Worm (Caenorhabditis elegans) whole organism, young adult: ENCODE data around the gene asp-7.

Experiments
- ama-1 ChIP-seq, 3 experiments: fragments of 150-350 bp in 1 of 3; sonication (generic microtip) in 2 of 3; optimal IDR thresholded peaks; 2 replicates each; lab custom pipeline; 2014 to 2018; ENCODE audit warnings: missing biosample characterization in 2 of 3, missing genetic modification characterization in 2 of 3, missing genetic modification reagents in 2 of 3
- rpc-1 ChIP-seq, 2 experiments: fragments of 150-350 bp in 1 of 2; sonication (generic microtip) in 1 of 2; optimal IDR thresholded peaks; 2 replicates each; lab custom pipeline; 2014 to 2018; ENCODE audit warnings: missing biosample characterization in 1 of 2, missing genetic modification characterization in 1 of 2, missing genetic modification reagents in 1 of 2, missing genotype in 1 of 2

DNA sequence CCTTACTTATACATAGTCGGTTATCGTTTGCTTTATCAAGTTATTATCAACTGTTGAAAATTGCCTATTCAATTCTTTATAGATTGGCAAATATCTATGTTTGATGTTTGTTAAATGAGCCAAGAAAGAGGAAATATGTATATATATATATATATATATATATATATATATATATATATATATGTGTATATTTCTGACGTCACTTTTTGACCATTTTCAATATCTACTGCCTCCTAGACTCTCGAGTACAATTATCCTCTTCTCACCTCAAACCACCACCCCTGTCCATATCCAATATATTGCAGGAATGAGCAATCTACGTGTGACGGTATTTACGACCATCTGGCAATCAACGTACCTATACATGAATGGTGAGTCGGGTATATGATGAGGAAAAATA, 16.8 kb downstream of the asp-7 start, which contains the start of gene F59D6.1:
- TF ChIP-seq ama-1 (optimal IDR thresholded peaks at IDR 0.05; lab: Kevin White, UChicago) (no peak), ama-1 (GFP tag; optimal IDR thresholded peaks at IDR 0.05; lab: Kevin White, UChicago) (no peak), rpc-1 (optimal IDR thresholded peaks at IDR 0.05; lab: Kevin White, UChicago) (no peak), rpc-1 (tag; optimal IDR thresholded peaks at IDR 0.05; lab: Kevin White, UChicago) (no peak)
